Fruit fly (Drosophila melanogaster) whole organism, embryonic: Measurements from ENCODE around the gene CG44838.
A peak's percentile ranks its signal among the peaks of the same experiment; 100 is the strongest.

ENCODE experiments used
- Awh ChIP-seq: fragments of 200-800 bp; sonication (Bioruptor generic); IDR thresholded peaks from 2 replicates; pipeline ENCODE4, ENCODE4 v1.3.6; 2022; ENCODE audit warnings: missing biosample characterization, missing genetic modification characterization
- BtbVII ChIP-seq: fragments of 200-800 bp; sonication (Bioruptor generic); optimal IDR thresholded peaks from 3 replicates; lab custom pipeline; 2017; ENCODE audit warnings: missing biosample characterization, mild to moderate bottlenecking, missing genetic modification characterization
- CG10462 ChIP-seq: fragments of 200-800 bp; sonication (Bioruptor generic); optimal IDR thresholded peaks from 2 replicates; lab custom pipeline; 2016; ENCODE audit warnings: missing biosample characterization, missing genetic modification characterization
- CG11085 ChIP-seq: fragments of 200-800 bp; sonication (Bioruptor generic); IDR thresholded peaks from 2 replicates; pipeline ENCODE4 v1.3.6; 2022; ENCODE audit warnings: missing biosample characterization, missing genetic modification characterization
- CG13296 ChIP-seq: fragments of 200-800 bp; sonication (Bioruptor generic); optimal IDR thresholded peaks from 3 replicates; lab custom pipeline; 2018; ENCODE audit warnings: missing biosample characterization, mild to moderate bottlenecking, missing genetic modification characterization
- CG13624 ChIP-seq: fragments of 200-800 bp; sonication (Bioruptor generic); optimal IDR thresholded peaks from 2 replicates; lab custom pipeline; 2016; ENCODE audit warnings: missing biosample characterization, missing genetic modification characterization
- CG15479 ChIP-seq: fragments of 200-800 bp; sonication (Bioruptor generic); optimal IDR thresholded peaks from 3 replicates; lab custom pipeline; 2019; ENCODE audit warnings: missing biosample characterization, mild to moderate bottlenecking, missing genetic modification characterization, moderate library complexity
- CG1602 ChIP-seq: fragments of 200-800 bp; sonication (Bioruptor generic); optimal IDR thresholded peaks from 3 replicates; lab custom pipeline; 2016; ENCODE audit warnings: missing biosample characterization, missing genetic modification characterization
- CG30403 ChIP-seq: fragments of 200-800 bp; sonication (Bioruptor generic); optimal IDR thresholded peaks from 3 replicates; lab custom pipeline; 2016; ENCODE audit warnings: missing biosample characterization, missing genetic modification characterization
- CG33557 ChIP-seq: fragments of 200-800 bp; sonication (Bioruptor generic); optimal IDR thresholded peaks from 2 replicates; lab custom pipeline; 2019; ENCODE audit warnings: missing biosample characterization, mild to moderate bottlenecking, missing genetic modification characterization, moderate library complexity
- CG34376 ChIP-seq: fragments of 200-800 bp; sonication (Bioruptor generic); optimal IDR thresholded peaks from 2 replicates; lab custom pipeline; 2018; ENCODE audit warnings: missing biosample characterization, mild to moderate bottlenecking, missing genetic modification characterization
- CG3726 ChIP-seq: fragments of 200-800 bp; sonication (Bioruptor generic); IDR thresholded peaks from 3 replicates; pipeline ENCODE4, ENCODE4 v1.3.6; 2022; ENCODE audit warnings: missing biosample characterization, missing genetic modification characterization
- CG4404 ChIP-seq: fragments of 200-800 bp; sonication (Bioruptor generic); IDR thresholded peaks from 2 replicates; pipeline ENCODE4 v1.3.6; 2022; ENCODE audit warnings: missing biosample characterization, missing genetic modification characterization
- CG4707 ChIP-seq: fragments of 200-800 bp; sonication (Bioruptor generic); optimal IDR thresholded peaks from 2 replicates; lab custom pipeline; 2018; ENCODE audit warnings: missing biosample characterization, mild to moderate bottlenecking, missing genetic modification characterization, moderate library complexity
- CG5953 ChIP-seq: fragments of 200-800 bp; sonication (Bioruptor generic); IDR thresholded peaks from 2 replicates; pipeline ENCODE4 v1.3.6; 2022; ENCODE audit warnings: missing biosample characterization, missing genetic modification characterization
- CG7357 ChIP-seq: fragments of 200-800 bp; sonication (Bioruptor generic); IDR thresholded peaks from 3 replicates; pipeline ENCODE4 v1.3.6; 2022; ENCODE audit warnings: missing biosample characterization, missing genetic modification characterization
- CG7372 ChIP-seq: fragments of 200-800 bp; sonication (Bioruptor generic); IDR thresholded peaks from 2 replicates; pipeline ENCODE4 v1.3.6; 2022; ENCODE audit warnings: missing biosample characterization, missing genetic modification characterization
- CG7786 ChIP-seq: fragments of 200-800 bp; sonication (Bioruptor generic); optimal IDR thresholded peaks from 2 replicates; lab custom pipeline; 2016; ENCODE audit warnings: missing biosample characterization, missing genetic modification characterization
- CG9437 ChIP-seq: fragments of 200-800 bp; sonication (Bioruptor generic); optimal IDR thresholded peaks from 2 replicates; lab custom pipeline; 2018; ENCODE audit warnings: missing biosample characterization, mild to moderate bottlenecking, missing genetic modification characterization
- CG9727 ChIP-seq: fragments of 200-800 bp; sonication (Bioruptor generic); optimal IDR thresholded peaks from 3 replicates; lab custom pipeline; 2017; ENCODE audit warnings: missing biosample characterization, mild to moderate bottlenecking, missing genetic modification characterization
- CG9817 ChIP-seq: fragments of 200-800 bp; sonication (Bioruptor generic); optimal IDR thresholded peaks from 2 replicates; lab custom pipeline; 2018; ENCODE audit warnings: missing biosample characterization, mild to moderate bottlenecking, missing genetic modification characterization, moderate library complexity
- CkIIα-i1 ChIP-seq: fragments of 200-800 bp; sonication (Bioruptor generic); IDR thresholded peaks from 2 replicates; pipeline ENCODE4 v1.3.6; 2022; ENCODE audit warnings: missing biosample characterization, missing genetic modification characterization
- Dip2 ChIP-seq: fragments of 200-800 bp; sonication (Bioruptor generic); IDR thresholded peaks from 2 replicates; pipeline ENCODE4 v1.3.6; 2022; ENCODE audit warnings: missing biosample characterization, missing genetic modification characterization
- Dll ChIP-seq: fragments of 200-800 bp; sonication (Bioruptor generic); IDR thresholded peaks from 4 replicates; pipeline ENCODE4 v1.3.6; 2022; ENCODE audit warnings: missing biosample characterization, missing genetic modification characterization; ENCODE audit not compliant: partially characterized antibody
- Doc3 ChIP-seq: fragments of 200-800 bp; sonication (Bioruptor generic); IDR thresholded peaks from 3 replicates; pipeline ENCODE4 v1.3.6; 2022; ENCODE audit warnings: missing biosample characterization, missing genetic modification characterization; ENCODE audit not compliant: partially characterized antibody
- Dref ChIP-seq: fragments of 200-800 bp; sonication (Bioruptor generic); IDR thresholded peaks from 2 replicates; pipeline ENCODE4 v1.3.6; 2022; ENCODE audit warnings: missing biosample characterization, missing genetic modification characterization
- Fer1 ChIP-seq: fragments of 200-800 bp; sonication (Bioruptor generic); optimal IDR thresholded peaks from 2 replicates; lab custom pipeline; 2017; ENCODE audit warnings: missing biosample characterization, mild to moderate bottlenecking, missing genetic modification characterization
- H15 ChIP-seq: fragments of 200-800 bp; sonication (Bioruptor generic); IDR thresholded peaks from 3 replicates; pipeline ENCODE4 v1.3.6; 2022; ENCODE audit warnings: missing biosample characterization, missing genetic modification characterization
- Hsf ChIP-seq: fragments of 200-800 bp; sonication (Bioruptor generic); optimal IDR thresholded peaks from 3 replicates; lab custom pipeline; 2016; ENCODE audit warnings: missing biosample characterization, missing genetic modification characterization
- MESR4 ChIP-seq: fragments of 200-800 bp; sonication (Bioruptor generic); optimal IDR thresholded peaks from 2 replicates; lab custom pipeline; 2018; ENCODE audit warnings: missing biosample characterization, mild to moderate bottlenecking, missing genetic modification characterization, moderate library complexity
- Mrtf ChIP-seq: fragments of 200-800 bp; sonication (Bioruptor generic); IDR thresholded peaks from 3 replicates; pipeline ENCODE4 v1.3.6; 2022; ENCODE audit warnings: missing biosample characterization, missing genetic modification characterization
- Myb ChIP-seq: fragments of 200-800 bp; sonication (Bioruptor generic); optimal IDR thresholded peaks from 2 replicates; lab custom pipeline; 2016; ENCODE audit warnings: missing biosample characterization, missing genetic modification characterization
- NC2β ChIP-seq: fragments of 200-800 bp; sonication (Bioruptor generic); optimal IDR thresholded peaks from 2 replicates; lab custom pipeline; 2016; ENCODE audit warnings: missing biosample characterization, missing genetic modification characterization
- NFAT ChIP-seq: fragments of 200-800 bp; sonication (Bioruptor generic); IDR thresholded peaks from 2 replicates; pipeline ENCODE4 v1.3.6; 2022; ENCODE audit warnings: missing biosample characterization, missing genetic modification characterization
- Tbp ChIP-seq: fragments of >200 bp; optimal IDR thresholded peaks from 2 replicates; lab custom pipeline; 2018; ENCODE audit warnings: missing biosample characterization, missing genetic modification characterization
- ac ChIP-seq: fragments of 200-800 bp; sonication (Bioruptor generic); optimal IDR thresholded peaks from 3 replicates; lab custom pipeline; 2017; ENCODE audit warnings: missing biosample characterization, mild to moderate bottlenecking, missing genetic modification characterization
- ci ChIP-seq: fragments of 200-800 bp; sonication (Bioruptor generic); IDR thresholded peaks from 3 replicates; pipeline ENCODE4 v1.3.6; 2022; ENCODE audit warnings: missing biosample characterization, missing genetic modification characterization
- corto ChIP-seq: fragments of 200-800 bp; sonication (Bioruptor generic); optimal IDR thresholded peaks from 2 replicates; lab custom pipeline; 2016; ENCODE audit warnings: missing biosample characterization, mild to moderate bottlenecking, missing genetic modification characterization, moderate library complexity
- dati ChIP-seq: fragments of 200-800 bp; sonication (Bioruptor generic); IDR thresholded peaks from 2 replicates; pipeline ENCODE4 v1.3.6; 2022; ENCODE audit warnings: missing biosample characterization, missing genetic modification characterization
- h ChIP-seq: fragments of >200 bp; optimal IDR thresholded peaks from 2 replicates; lab custom pipeline; 2017
- insv ChIP-seq, 2 experiments: fragments of 200-800 bp; sonication (Bioruptor generic); optimal IDR thresholded peaks; 3 replicates each; lab custom pipeline; 2016 to 2018; ENCODE audit warnings: missing biosample characterization in 2 of 2, missing genetic modification characterization in 2 of 2
- luna ChIP-seq: fragments of 200-800 bp; sonication (Bioruptor generic); optimal IDR thresholded peaks from 2 replicates; lab custom pipeline; 2016; ENCODE audit warnings: missing biosample characterization, missing genetic modification characterization
- oc ChIP-seq: fragments of 200-800 bp; sonication (Bioruptor generic); optimal IDR thresholded peaks from 2 replicates; lab custom pipeline; 2018; ENCODE audit warnings: missing biosample characterization, mild to moderate bottlenecking, missing genetic modification characterization, moderate library complexity
- p53 ChIP-seq: fragments of 200-800 bp; sonication (Bioruptor generic); optimal IDR thresholded peaks from 2 replicates; lab custom pipeline; 2016; ENCODE audit warnings: missing biosample characterization, missing genetic modification characterization
- ranshi ChIP-seq: fragments of 200-800 bp; sonication (Bioruptor generic); IDR thresholded peaks from 2 replicates; pipeline ENCODE4 v1.3.6; 2022; ENCODE audit warnings: missing biosample characterization, missing genetic modification characterization
- salm ChIP-seq: fragments of 200-800 bp; sonication (Bioruptor generic); optimal IDR thresholded peaks from 2 replicates; lab custom pipeline; 2018; ENCODE audit warnings: missing biosample characterization, mild to moderate bottlenecking, missing genetic modification characterization
- sug ChIP-seq: fragments of 200-800 bp; optimal IDR thresholded peaks from 2 replicates; lab custom pipeline; 2019; ENCODE audit warnings: missing biosample characterization, mild to moderate bottlenecking, missing genetic modification characterization, moderate library complexity
- tin ChIP-seq: fragments of 200-800 bp; sonication (Bioruptor generic); optimal IDR thresholded peaks from 3 replicates; lab custom pipeline; 2016; ENCODE audit warnings: missing biosample characterization, missing genetic modification characterization
- vvl ChIP-seq: fragments of 200-800 bp; sonication (Bioruptor generic); IDR thresholded peaks from 2 replicates; pipeline ENCODE4 v1.3.6; 2022; ENCODE audit warnings: missing biosample characterization, missing genetic modification characterization
- wek ChIP-seq: fragments of 200-800 bp; sonication (Bioruptor generic); optimal IDR thresholded peaks from 3 replicates; lab custom pipeline; 2018; ENCODE audit warnings: missing biosample characterization, mild to moderate bottlenecking, missing genetic modification characterization, moderate library complexity
- zf30C ChIP-seq: fragments of 200-800 bp; sonication (Bioruptor generic); optimal IDR thresholded peaks from 3 replicates; lab custom pipeline; 2018; ENCODE audit warnings: missing biosample characterization, mild to moderate bottlenecking, missing genetic modification characterization

The CG44838 gene

DNA sequence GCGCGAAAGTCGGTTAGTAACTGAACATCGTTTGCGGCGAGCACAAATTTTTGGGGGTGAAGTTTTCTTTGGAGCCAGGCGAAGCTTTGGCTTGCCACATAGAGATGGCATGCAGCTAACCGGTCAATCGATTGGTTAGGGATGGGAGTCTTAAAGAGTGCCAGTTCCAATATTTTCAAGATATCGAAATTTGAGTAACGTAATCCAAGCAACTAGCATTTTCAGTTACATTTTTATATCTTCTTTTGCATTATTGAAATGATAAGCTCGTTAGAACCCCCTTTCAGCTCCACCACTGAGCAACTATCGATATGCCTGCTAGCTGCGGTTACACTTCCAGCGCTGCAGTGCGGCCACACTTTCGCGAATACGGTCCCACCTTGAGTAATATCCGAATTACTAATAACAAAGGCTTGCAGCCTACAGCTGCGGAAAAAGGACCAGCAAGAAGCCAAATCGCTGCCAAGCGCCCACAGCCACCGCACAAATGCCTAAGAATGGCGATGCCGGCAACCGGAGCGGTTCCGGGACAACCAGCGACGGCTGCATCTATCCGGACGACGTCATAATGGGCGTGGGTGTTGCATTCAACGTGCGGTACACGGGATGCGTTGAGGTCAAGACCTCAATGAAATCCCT lies 34.1 kb upstream of the CG44838 start, which contains the start of the genes Atat and Shc:
Gene Atat, minus strand, starts transcription at position 103 of the 639 bp plus-strand sequence.
Gene Shc, plus strand, starts transcription at position 355 of the 639 bp plus-strand sequence.
- peak; percentile 98 for TF ChIP-seq CG5953 (GFP tag; lab: Robert Waterston, UW)
- peak; percentile 93 for TF ChIP-seq salm (tag; lab: Kevin White, UChicago)
- peak; percentile 83 for TF ChIP-seq Dip2 (GFP tag; lab: Robert Waterston, UW)
- TF ChIP-seq zf30C (GFP tag; lab: Kevin White, UChicago) = peak; percentile 37
- peak; percentile 77 for TF ChIP-seq CG9437 (GFP tag; lab: Kevin White, UChicago)
- TF ChIP-seq Dref (GFP tag; lab: Robert Waterston, UW) = peak; percentile 87
- peak; percentile 92 for TF ChIP-seq ac (GFP tag; lab: Kevin White, UChicago)
- TF ChIP-seq Dll = peak; percentile 93
- peak; percentile 100 for TF ChIP-seq Mrtf (GFP tag; lab: Robert Waterston, UW)
- TF ChIP-seq dati (GFP tag; lab: Robert Waterston, UW) = peak; percentile 96
- TF ChIP-seq Awh = peak; percentile 98
- peak; percentile 98 for TF ChIP-seq sug (tag; lab: Kevin White, UChicago)
- no peak for TF ChIP-seq h (lab: Kevin White, UChicago)
- TF ChIP-seq CG34376 = peak; percentile 99
- peak; percentile 100 for TF ChIP-seq CG11085 (GFP tag; lab: Robert Waterston, UW)
- TF ChIP-seq CG4707 (GFP tag; lab: Kevin White, UChicago) = peak; percentile 81
- TF ChIP-seq Doc3 (GFP tag; lab: Robert Waterston, UW) = peak; percentile 90
- peak; percentile 100 for TF ChIP-seq CG9817 (tag; lab: Kevin White, UChicago)
- peak; percentile 99 for TF ChIP-seq CG3726 (GFP tag; lab: Robert Waterston, UW)
- TF ChIP-seq NFAT (GFP tag; lab: Robert Waterston, UW) = peak; percentile 100
- TF ChIP-seq Tbp (GFP tag; lab: Kevin White, UChicago) = no peak
- peak; percentile 99 for TF ChIP-seq CG9727 (GFP tag; lab: Kevin White, UChicago)
- TF ChIP-seq CG10462 (GFP tag; lab: Kevin White, UChicago) = peak; percentile 99
- TF ChIP-seq insv (GFP tag; optimal IDR thresholded peaks at IDR 0.05; lab: Kevin White, UChicago) = peak; percentile 16 to 80
- peak; percentile 12 for TF ChIP-seq CG15479
- peak; percentile 100 for TF ChIP-seq tin
- peak; percentile 98 for TF ChIP-seq CG7357
- peak; percentile 100 for TF ChIP-seq ranshi (GFP tag; lab: Robert Waterston, UW)
- peak; percentile 99 for TF ChIP-seq ci (GFP tag; lab: Robert Waterston, UW)
- peak; percentile 98 for TF ChIP-seq Fer1
- TF ChIP-seq p53 (GFP tag; lab: Kevin White, UChicago) = peak; percentile 99
- peak; percentile 100 for TF ChIP-seq CG7372 (GFP tag; lab: Robert Waterston, UW)
- peak; percentile 100 for TF ChIP-seq CG13624 (GFP tag; lab: Kevin White, UChicago)
- peak; percentile 97 for TF ChIP-seq oc (tag; lab: Kevin White, UChicago)
- peak; percentile 99 for TF ChIP-seq NC2β (GFP tag; lab: Kevin White, UChicago)
- TF ChIP-seq corto (GFP tag; lab: Kevin White, UChicago) = peak; percentile 89
- TF ChIP-seq CG4404 (GFP tag; lab: Robert Waterston, UW) = peak; percentile 100
- peak; percentile 100 for TF ChIP-seq Hsf (GFP tag; lab: Kevin White, UChicago)
- peak; percentile 69 for TF ChIP-seq MESR4 (GFP tag; lab: Kevin White, UChicago)
- peak; percentile 100 for TF ChIP-seq H15 (GFP tag; lab: Robert Waterston, UW)
- TF ChIP-seq wek (GFP tag; lab: Kevin White, UChicago) = peak; percentile 83
- TF ChIP-seq Myb (GFP tag; lab: Kevin White, UChicago) = peak; percentile 96
- peak; percentile 99 for TF ChIP-seq luna
- TF ChIP-seq CG30403 (GFP tag; lab: Kevin White, UChicago) = peak; percentile 100
- peak; percentile 97 for TF ChIP-seq CkIIα-i1 (GFP tag; lab: Robert Waterston, UW)
- TF ChIP-seq vvl = peak; percentile 99
- peak; percentile 100 for TF ChIP-seq CG7786 (GFP tag; lab: Kevin White, UChicago)
- peak; percentile 95 for TF ChIP-seq BtbVII (GFP tag; lab: Kevin White, UChicago)
- peak; percentile 100 for TF ChIP-seq CG1602 (GFP tag; lab: Kevin White, UChicago)
- TF ChIP-seq CG13296 = peak; percentile 97
- TF ChIP-seq CG33557 (GFP tag; lab: Kevin White, UChicago) = peak; percentile 93
